Worm (Caenorhabditis elegans) whole organism, mixed stage, embryonic: Measurements from ENCODE around the gene R102.10.
A peak's percentile ranks its signal among the peaks of the same experiment; 100 is the strongest.
"Not testable (repeated sequence)": the region's sequence is repeated elsewhere in the genome, so short reads cannot be mapped to it uniquely, and the experiment has no call there.

Source experiments
- bed-3 ChIP-seq: fragments of 200-800 bp; sonication (Bioruptor generic); optimal IDR thresholded peaks from 3 replicates; lab custom pipeline; 2018; ENCODE audit warnings: mild to moderate bottlenecking, missing genetic modification characterization, moderate library complexity, missing compliant biosample characterization
- blmp-1 ChIP-seq: fragments of 150-350 bp; optimal IDR thresholded peaks from 2 replicates; lab custom pipeline; 2014; ENCODE audit warnings: missing biosample characterization, missing genetic modification characterization
- ceh-39 ChIP-seq: fragments of 150-350 bp; optimal IDR thresholded peaks from 2 replicates; lab custom pipeline; 2014; ENCODE audit warnings: missing biosample characterization, missing genetic modification characterization
- ceh-83 ChIP-seq: fragments of 200-800 bp; sonication (Bioruptor generic); optimal IDR thresholded peaks from 2 replicates; lab custom pipeline; 2018; ENCODE audit warnings: mild to moderate bottlenecking, missing genetic modification characterization, missing compliant biosample characterization
- drap-1 ChIP-seq: fragments of 200-800 bp; sonication (Bioruptor generic); optimal IDR thresholded peaks from 3 replicates; lab custom pipeline; 2018; ENCODE audit warnings: mild to moderate bottlenecking, missing genetic modification characterization, missing compliant biosample characterization
- elt-1 ChIP-seq: sonication (generic microtip); optimal IDR thresholded peaks from 2 replicates; lab custom pipeline; 2017; ENCODE audit warnings: missing genetic modification characterization, mild to moderate bottlenecking, missing compliant biosample characterization, antibody characterized with exemption, moderate library complexity, borderline replicate concordance; ENCODE audit not compliant: insufficient read depth
- elt-3 ChIP-seq: fragments of 150-350 bp; optimal IDR thresholded peaks from 2 replicates; lab custom pipeline; 2014; ENCODE audit warnings: missing biosample characterization, missing genetic modification characterization
- flh-1 ChIP-seq: fragments of 200-800 bp; sonication (Bioruptor generic); optimal IDR thresholded peaks from 2 replicates; lab custom pipeline; 2018; ENCODE audit warnings: mild to moderate bottlenecking, missing genetic modification characterization, moderate library complexity, missing compliant biosample characterization
- ham-2 ChIP-seq: fragments of 200-800 bp; sonication (Bioruptor generic); optimal IDR thresholded peaks from 2 replicates; lab custom pipeline; 2018; ENCODE audit warnings: mild to moderate bottlenecking, missing genetic modification characterization, missing compliant biosample characterization
- hlh-1 ChIP-seq: fragments of 150-350 bp; optimal IDR thresholded peaks from 2 replicates; lab custom pipeline; 2014; ENCODE audit warnings: missing biosample characterization, missing genetic modification reagents, missing genetic modification characterization
- lin-32 ChIP-seq: fragments of 200-800 bp; sonication (Bioruptor generic); optimal IDR thresholded peaks from 2 replicates; lab custom pipeline; 2018; ENCODE audit warnings: mild to moderate bottlenecking, missing genetic modification characterization, missing compliant biosample characterization
- lsy-2 ChIP-seq: fragments of 150-350 bp; optimal IDR thresholded peaks from 2 replicates; lab custom pipeline; 2014; ENCODE audit warnings: missing biosample characterization, missing genetic modification characterization
- mab-5 ChIP-seq: fragments of 150-350 bp; optimal IDR thresholded peaks from 2 replicates; lab custom pipeline; 2014; ENCODE audit warnings: missing biosample characterization, missing genetic modification characterization
- mep-1 ChIP-seq: fragments of 150-350 bp; optimal IDR thresholded peaks from 2 replicates; lab custom pipeline; 2017; ENCODE audit warnings: missing biosample characterization, missing genetic modification reagents, missing genetic modification characterization, inconsistent platforms
- mls-2 ChIP-seq: sonication (generic microtip); optimal IDR thresholded peaks from 2 replicates; lab custom pipeline; 2016; ENCODE audit warnings: mild to moderate bottlenecking, missing genetic modification characterization, moderate library complexity, missing compliant biosample characterization
- nhr-12 ChIP-seq: fragments of 150-350 bp; optimal IDR thresholded peaks from 2 replicates; lab custom pipeline; 2014; ENCODE audit warnings: missing biosample characterization, missing genetic modification characterization
- nhr-2 ChIP-seq: fragments of 150-350 bp; optimal IDR thresholded peaks from 2 replicates; lab custom pipeline; 2014; ENCODE audit warnings: missing biosample characterization, missing genetic modification characterization
- nhr-237 ChIP-seq: fragments of 150-350 bp; optimal IDR thresholded peaks from 2 replicates; lab custom pipeline; 2014; ENCODE audit warnings: missing biosample characterization, missing genetic modification characterization
- nhr-28 ChIP-seq: fragments of 150-350 bp; optimal IDR thresholded peaks from 2 replicates; lab custom pipeline; 2014; ENCODE audit warnings: missing biosample characterization, missing genetic modification characterization
- nhr-76 ChIP-seq: sonication (generic microtip); optimal IDR thresholded peaks from 2 replicates; lab custom pipeline; 2017; ENCODE audit warnings: missing biosample characterization, missing genetic modification characterization
- pha-4 ChIP-seq: fragments of 150-350 bp; optimal IDR thresholded peaks from 2 replicates; lab custom pipeline; 2018; ENCODE audit warnings: missing biosample characterization, missing genetic modification reagents, missing genetic modification characterization
- sem-2 ChIP-seq: fragments of 200-800 bp; sonication (Bioruptor generic); optimal IDR thresholded peaks from 2 replicates; lab custom pipeline; 2018; ENCODE audit warnings: mild to moderate bottlenecking, missing genetic modification characterization, missing compliant biosample characterization
- snpc-4 ChIP-seq: fragments of 150-350 bp; optimal IDR thresholded peaks from 2 replicates; lab custom pipeline; 2014; ENCODE audit warnings: missing biosample characterization, missing genetic modification characterization
- sptf-1 ChIP-seq: sonication (generic microtip); optimal IDR thresholded peaks from 2 replicates; lab custom pipeline; 2017; ENCODE audit warnings: mild to moderate bottlenecking, missing genetic modification characterization, moderate library complexity, missing compliant biosample characterization
- tbx-8 ChIP-seq: fragments of 200-800 bp; sonication (Bioruptor generic); optimal IDR thresholded peaks from 2 replicates; lab custom pipeline; 2018; ENCODE audit warnings: mild to moderate bottlenecking, missing genetic modification characterization, moderate library complexity, missing compliant biosample characterization
- unc-39 ChIP-seq: fragments of 150-350 bp; optimal IDR thresholded peaks from 2 replicates; lab custom pipeline; 2014; ENCODE audit warnings: missing biosample characterization, missing genetic modification characterization
- unc-62 ChIP-seq: fragments of 150-350 bp; optimal IDR thresholded peaks from 2 replicates; lab custom pipeline; 2014; ENCODE audit warnings: missing biosample characterization, missing genetic modification reagents, missing genetic modification characterization
- zip-8 ChIP-seq: fragments of 150-350 bp; optimal IDR thresholded peaks from 2 replicates; lab custom pipeline; 2014; ENCODE audit warnings: missing biosample characterization, missing genetic modification characterization
- ztf-11 ChIP-seq: fragments of 150-350 bp; optimal IDR thresholded peaks from 2 replicates; lab custom pipeline; 2014; ENCODE audit warnings: missing biosample characterization, missing genetic modification characterization

R102.10 gene

DNA sequence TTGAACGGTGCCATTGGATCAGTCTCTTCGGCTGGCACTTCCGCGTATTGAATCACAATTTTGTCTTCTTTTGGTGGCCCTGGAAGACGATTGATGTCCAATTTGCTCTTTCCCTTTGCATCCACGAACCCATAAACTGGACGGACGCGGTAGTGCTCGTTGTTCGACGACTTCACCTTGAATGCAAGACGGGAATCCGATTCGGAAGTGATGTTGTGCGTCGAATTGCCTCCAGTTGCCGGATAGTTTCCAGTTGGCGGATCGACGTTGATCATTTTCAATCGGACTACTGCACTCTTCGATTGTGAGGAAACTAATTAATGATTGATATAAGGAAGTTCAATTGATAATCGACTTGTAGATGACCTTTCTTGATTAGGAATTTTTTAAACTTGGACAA is 33.1 kb downstream of the R102.10 start, which contains the start of gene ssp-34:
ssp-34 (minus strand) TSS at position 275 of the 400 bp plus-strand sequence.
- TF ChIP-seq ztf-11 = no peak
- no peak for TF ChIP-seq unc-39 (tag; lab: Kevin White, UChicago)
- TF ChIP-seq nhr-28 (tag; lab: Kevin White, UChicago) = no peak
- TF ChIP-seq elt-3 (tag; lab: Kevin White, UChicago) = no peak
- no peak for TF ChIP-seq sem-2 (GFP tag; lab: Kevin White, UChicago)
- TF ChIP-seq ceh-83 (GFP tag; lab: Kevin White, UChicago) = no peak
- TF ChIP-seq drap-1 (GFP tag; lab: Kevin White, UChicago) = no peak
- no peak for TF ChIP-seq nhr-237 (tag; lab: Kevin White, UChicago)
- no peak for TF ChIP-seq sptf-1 (tag; lab: Kevin White, UChicago)
- no peak for TF ChIP-seq nhr-2 (tag; lab: Kevin White, UChicago)
- no peak for TF ChIP-seq elt-1 (tag; lab: Kevin White, UChicago)
- TF ChIP-seq nhr-76 = no peak
- TF ChIP-seq zip-8 (tag; lab: Kevin White, UChicago) = no peak
- no peak for TF ChIP-seq tbx-8
- no peak for TF ChIP-seq lsy-2 (tag; lab: Kevin White, UChicago)
- TF ChIP-seq, all 35 proteins: peak for 0

DNA sequence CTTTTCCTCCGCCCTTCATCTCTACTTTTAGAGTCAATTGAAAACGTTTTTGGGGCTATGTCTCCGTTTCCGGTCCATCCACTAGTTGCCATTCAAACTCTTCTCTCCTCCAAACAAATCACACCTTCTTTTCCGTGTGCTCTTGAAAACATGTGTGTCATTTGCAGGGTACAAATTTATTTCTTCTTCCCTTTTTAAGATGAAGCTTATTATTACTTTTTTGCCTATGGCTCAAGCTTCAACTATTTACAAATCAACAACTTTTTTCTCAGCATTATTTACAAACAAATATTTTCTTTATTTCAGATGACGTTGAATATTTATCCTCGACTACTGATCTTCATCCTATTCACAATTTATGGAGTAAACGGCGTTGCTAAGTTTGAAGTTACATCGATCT is 39.2 kb downstream of the R102.10 start, which contains the start of gene T25B9.3:
T25B9.3 (plus strand) TSS at position 301 of the 400 bp plus-strand sequence.
- TF ChIP-seq nhr-76 = no peak
- TF ChIP-seq snpc-4 (tag; lab: Kevin White, UChicago) = no peak
- no peak for TF ChIP-seq ceh-39 (tag; lab: Kevin White, UChicago)
- TF ChIP-seq elt-3 (tag; lab: Kevin White, UChicago) = no peak
- no peak for TF ChIP-seq sptf-1 (tag; lab: Kevin White, UChicago)
- no peak for TF ChIP-seq nhr-2 (tag; lab: Kevin White, UChicago)
- TF ChIP-seq mep-1 (tag; lab: Kevin White, UChicago) = no peak
- no peak for TF ChIP-seq ceh-83 (GFP tag; lab: Kevin White, UChicago)
- no peak for TF ChIP-seq hlh-1 (tag; lab: Kevin White, UChicago)
- TF ChIP-seq, all 35 proteins: peak for 0

DNA sequence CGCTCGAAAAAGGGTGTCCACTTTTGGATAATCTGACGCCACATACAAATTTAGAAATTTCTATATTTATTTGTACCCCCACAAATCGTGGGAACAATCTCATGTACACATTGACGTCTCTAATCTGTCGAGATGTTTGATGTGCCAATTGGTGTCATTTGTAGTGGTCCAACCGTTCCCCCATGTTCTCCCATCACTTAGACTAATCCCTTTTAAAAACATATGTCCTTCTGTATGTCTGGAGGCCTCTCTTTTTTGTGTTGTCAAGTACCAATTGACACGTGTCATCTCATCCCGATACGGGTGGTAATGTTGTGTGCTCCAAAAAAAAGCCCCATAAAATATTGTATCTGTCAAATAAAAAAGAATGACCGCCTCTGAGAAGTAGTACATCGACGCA is 40.1 kb downstream of the R102.10 start:
- TF ChIP-seq nhr-2 (tag; lab: Kevin White, UChicago) = peak; percentile 94
- no peak for TF ChIP-seq ceh-83 (GFP tag; lab: Kevin White, UChicago)

DNA sequence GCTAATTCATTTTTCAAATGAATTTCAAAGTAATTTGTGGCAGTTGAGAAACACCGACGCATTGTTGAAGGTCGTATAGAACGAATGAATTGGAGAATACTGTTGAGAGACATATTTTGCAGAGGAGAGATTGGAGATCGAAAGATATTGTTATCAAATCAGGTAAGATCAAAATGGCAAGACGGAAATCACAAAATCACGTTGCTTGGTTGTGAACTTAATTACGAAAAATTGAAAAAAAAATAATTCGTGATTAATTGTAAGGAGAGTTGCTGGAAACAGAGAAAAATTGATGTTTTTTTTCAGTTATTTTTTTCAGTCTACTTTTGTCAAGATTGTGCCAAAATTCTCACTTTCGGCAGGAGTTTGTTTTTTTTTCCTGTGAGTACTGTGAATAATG is 44.8 kb downstream of the R102.10 start, which contains the start of gene T25B9.1:
T25B9.1 (minus strand) TSS at position 101 of the 400 bp plus-strand sequence.
- TF ChIP-seq lsy-2 (tag; lab: Kevin White, UChicago) = no peak
- no peak for TF ChIP-seq mls-2
- TF ChIP-seq snpc-4 (tag; lab: Kevin White, UChicago) = no peak
- no peak for TF ChIP-seq nhr-2 (tag; lab: Kevin White, UChicago)
- no peak for TF ChIP-seq lin-32 (GFP tag; lab: Kevin White, UChicago)
- no peak for TF ChIP-seq unc-39 (tag; lab: Kevin White, UChicago)
- no peak for TF ChIP-seq zip-8 (tag; lab: Kevin White, UChicago)
- TF ChIP-seq blmp-1 (tag; lab: Kevin White, UChicago) = no peak
- no peak for TF ChIP-seq nhr-12 (tag; lab: Kevin White, UChicago)
- no peak for TF ChIP-seq mab-5
- TF ChIP-seq tbx-8 = no peak
- TF ChIP-seq bed-3 (GFP tag; lab: Kevin White, UChicago) = no peak
- no peak for TF ChIP-seq ham-2

DNA sequence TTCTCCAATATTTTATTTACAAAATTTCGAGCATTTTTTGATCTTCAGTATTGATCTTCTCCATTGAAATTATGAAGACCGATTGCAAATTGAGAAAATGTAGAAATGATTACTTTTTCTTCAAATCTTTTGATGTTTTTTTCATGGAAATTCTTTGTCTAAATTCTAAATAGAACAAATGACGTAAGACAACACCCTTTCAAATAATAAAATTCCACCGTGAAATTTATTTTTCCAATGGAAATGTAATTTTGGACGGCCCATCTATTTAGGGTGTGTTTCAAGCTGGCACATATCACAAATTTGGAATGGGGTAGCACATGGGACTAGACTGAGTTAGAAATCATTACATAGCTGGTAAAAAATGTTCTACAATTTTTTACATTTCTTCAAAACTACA is 46.5 kb downstream of the R102.10 start, which contains the start of gene T25B9.2:
T25B9.2 (minus strand) TSS at position 101 of the 400 bp plus-strand sequence.
- not testable (repeated sequence) for TF ChIP-seq unc-62 (GFP tag; lab: Kevin White, UChicago); ceh-83 (GFP tag; lab: Kevin White, UChicago); nhr-237 (tag; lab: Kevin White, UChicago)

DNA sequence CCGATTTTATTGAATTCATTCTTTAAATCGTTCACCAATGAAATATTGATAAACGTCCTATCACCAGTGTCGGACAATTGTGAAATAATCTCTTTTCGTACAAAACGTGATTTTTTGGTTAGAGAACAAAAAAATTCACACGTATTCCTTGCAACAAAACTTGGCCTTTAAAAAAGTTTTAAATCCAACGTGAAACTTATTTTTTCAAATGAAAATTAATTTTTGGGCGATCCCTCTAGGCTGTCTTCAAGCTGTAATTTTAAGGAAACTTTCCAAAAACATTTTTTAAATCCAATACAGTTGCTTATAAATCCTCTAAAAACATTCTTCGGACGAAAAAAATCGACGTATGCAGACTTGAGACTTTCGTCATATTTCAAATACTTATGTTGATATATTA is 49.4 kb downstream of the R102.10 start, which contains the start of gene T25B9.5:
T25B9.5 (minus strand) TSS at position 101 of the 400 bp plus-strand sequence.
- TF ChIP-seq bed-3 (GFP tag; lab: Kevin White, UChicago) = no peak
- no peak for TF ChIP-seq nhr-2 (tag; lab: Kevin White, UChicago)
- TF ChIP-seq nhr-237 (tag; lab: Kevin White, UChicago) = no peak
- TF ChIP-seq elt-3 (tag; lab: Kevin White, UChicago) = no peak
- TF ChIP-seq elt-1 (tag; lab: Kevin White, UChicago) = no peak
- TF ChIP-seq mab-5 = no peak
- no peak for TF ChIP-seq tbx-8
- no peak for TF ChIP-seq drap-1 (GFP tag; lab: Kevin White, UChicago)
- no peak for TF ChIP-seq flh-1 (GFP tag; lab: Kevin White, UChicago)
- TF ChIP-seq pha-4 (tag; lab: Kevin White, UChicago) = no peak
- TF ChIP-seq blmp-1 (tag; lab: Kevin White, UChicago) = no peak
- TF ChIP-seq sem-2 (GFP tag; lab: Kevin White, UChicago) = no peak
- no peak for TF ChIP-seq ztf-11
- TF ChIP-seq, all 35 proteins: peak for 0
